Fruit fly (Drosophila melanogaster): ENCODE results near the gene CG31697.

Gene CG31697

dm6 chr2L:19546869-19547710 lies 11.8 kb downstream of the CG31697 start, which contains the start of gene CG10337 (continued):
- TF ChIP-seq CG12071 (GFP tag; optimal IDR thresholded peaks at IDR 0.05), result peak; percentile 60
- no peak for TF ChIP-seq salm (tag; optimal IDR thresholded peaks at IDR 0.05)
- no peak for TF ChIP-seq CG5245 (GFP tag; optimal IDR thresholded peaks at IDR 0.05)
- peak; percentile 51; the same call in 1 of the 3 replicates for TF ChIP-seq Dbx (GFP tag; IDR thresholded peaks at IDR 0.05)
- peak; percentile 28 for TF ChIP-seq Nf-YC (tag; optimal IDR thresholded peaks at IDR 0.05)
- peak; percentile 55 for TF ChIP-seq Ada2b (GFP tag; IDR thresholded peaks at IDR 0.05)
- TF ChIP-seq CG1024 (GFP tag; IDR thresholded peaks at IDR 0.05), result no peak
- TF ChIP-seq chinmo (GFP tag; IDR thresholded peaks at IDR 0.05; ENCODE audit: partially characterized antibody), result 0 out of 4 replicates have a peak, but pooled peaks have one; percentile 32
- TF ChIP-seq ro (GFP tag; IDR thresholded peaks at IDR 0.05), result no peak
- TF ChIP-seq CG31441 (GFP tag; IDR thresholded peaks at IDR 0.05), result peak; percentile 16; the same call in 1 of the 2 replicates
- no peak for TF ChIP-seq tgo (GFP tag; IDR thresholded peaks at IDR 0.05)
- TF ChIP-seq CG14860 (GFP tag; IDR thresholded peaks at IDR 0.05; ENCODE audit: partially characterized antibody), result no peak
- no peak for TF ChIP-seq aop (GFP tag; IDR thresholded peaks at IDR 0.05)
- TF ChIP-seq mam (GFP tag; optimal IDR thresholded peaks at IDR 0.05), result peak; percentile 25
- no peak for TF ChIP-seq Awh (GFP tag; IDR thresholded peaks at IDR 0.05)
- TF ChIP-seq CG9817 (tag; optimal IDR thresholded peaks at IDR 0.05), result no peak
- TF ChIP-seq slbo (GFP tag; IDR thresholded peaks at IDR 0.05), result peak; percentile 29; the same call in 1 of the 2 replicates
- peak; percentile 25 for TF ChIP-seq CG14710 (tag; optimal IDR thresholded peaks at IDR 0.05)
- peak; percentile 64 for TF ChIP-seq CG11504 (tag; optimal IDR thresholded peaks at IDR 0.05)
- TF ChIP-seq Myb (GFP tag; optimal IDR thresholded peaks at IDR 0.05), result peak; percentile 24
- TF ChIP-seq Atf-2 (GFP tag; optimal IDR thresholded peaks at IDR 0.05), result no peak
- TF ChIP-seq CG13624 (GFP tag; optimal IDR thresholded peaks at IDR 0.05), result no peak
- TF ChIP-seq Chrac-16 (GFP tag; optimal IDR thresholded peaks at IDR 0.05), result no peak
- no peak for TF ChIP-seq CG3838 (GFP tag; optimal IDR thresholded peaks at IDR 0.05)
- no peak for TF ChIP-seq MESR4 (GFP tag; optimal IDR thresholded peaks at IDR 0.05)
- no peak for TF ChIP-seq zen2 (GFP tag; IDR thresholded peaks at IDR 0.05; ENCODE audit: partially characterized antibody)
- peak; percentile 29 for TF ChIP-seq CG10979 (tag; optimal IDR thresholded peaks at IDR 0.05)
- TF ChIP-seq sna (GFP tag; IDR thresholded peaks at IDR 0.05; ENCODE audit: partially characterized antibody), result no peak
- TF ChIP-seq CG12942 (GFP tag; optimal IDR thresholded peaks at IDR 0.05), result no peak
- peak; percentile 55 for TF ChIP-seq PHDP (tag; optimal IDR thresholded peaks at IDR 0.05)
- TF ChIP-seq exex (tag; optimal IDR thresholded peaks at IDR 0.05), result peak; percentile 69
- peak; percentile 23 for TF ChIP-seq CG18011 (GFP tag; optimal IDR thresholded peaks at IDR 0.05)
- peak; percentile 85 for TF ChIP-seq sd (tag; optimal IDR thresholded peaks at IDR 0.05)
- no peak for TF ChIP-seq stc (GFP tag; IDR thresholded peaks at IDR 0.05)
- no peak for TF ChIP-seq hth (optimal IDR thresholded peaks at IDR 0.05)
- TF ChIP-seq Gug (GFP tag; IDR thresholded peaks at IDR 0.05), result no peak
- TF ChIP-seq Mes4 (GFP tag; optimal IDR thresholded peaks at IDR 0.05), result no peak
- peak; percentile 80 for TF ChIP-seq CG18599 (GFP tag; optimal IDR thresholded peaks at IDR 0.05)
- TF ChIP-seq CG7357 (GFP tag; IDR thresholded peaks at IDR 0.05), result no peak
- no peak for TF ChIP-seq wor (GFP tag; IDR thresholded peaks at IDR 0.05)
- TF ChIP-seq en (GFP tag; optimal IDR thresholded peaks at IDR 0.05), result no peak
- TF ChIP-seq nau (GFP tag; optimal IDR thresholded peaks at IDR 0.05), result peak; percentile 61
- peak; percentile 23 for TF ChIP-seq fd64A (GFP tag; optimal IDR thresholded peaks at IDR 0.05)
- no peak for TF ChIP-seq jing (GFP tag; optimal IDR thresholded peaks at IDR 0.05)
- no peak for TF ChIP-seq pzg (GFP tag; optimal IDR thresholded peaks at IDR 0.05)
- TF ChIP-seq rib (GFP tag; IDR thresholded peaks at IDR 0.05), result peak; percentile 83
- TF ChIP-seq luna (GFP tag; optimal IDR thresholded peaks at IDR 0.05), result no peak
- TF ChIP-seq gcm (GFP tag; optimal IDR thresholded peaks at IDR 0.05), result peak; percentile 5
- peak; percentile 24 for TF ChIP-seq Xbp1 (GFP tag; optimal IDR thresholded peaks at IDR 0.05)

Measured in whole organism, embryonic.